Worm (Caenorhabditis elegans) whole organism, L4/young adult: ENCODE data around the gene cnc-10.

ENCODE experiments used
- dao-5 ChIP-seq: sonication (generic microtip); optimal IDR thresholded peaks from 2 replicates; lab custom pipeline; 2016; ENCODE audit warnings: missing genotype, missing genetic modification characterization, moderate library complexity, missing compliant biosample characterization
- him-1 ChIP-seq: sonication (generic microtip); optimal IDR thresholded peaks from 2 replicates; lab custom pipeline; 2016; ENCODE audit warnings: missing genotype, missing genetic modification reagents, missing genetic modification characterization, missing compliant biosample characterization

- TF ChIP-seq him-1, result no peak
- no peak for TF ChIP-seq dao-5 (tag; lab: Kevin White, UChicago)
These were observed 19.0 kb downstream of the cnc-10 start, which contains the start of gene K10D6.4 for ce11 chrV:11201826-11202565.
